Worm (Caenorhabditis elegans) whole organism, L4 larva: ENCODE results near the gene nspc-20.
A peak's percentile ranks its signal among the peaks of the same experiment; 100 is the strongest.

Experiments
- F10B5.3 ChIP-seq: sonication (generic microtip); optimal IDR thresholded peaks from 2 replicates; lab custom pipeline; 2016; ENCODE audit warnings: mild to moderate bottlenecking, missing genetic modification characterization, missing compliant biosample characterization
- F49E8.2 ChIP-seq: sonication (generic microtip); optimal IDR thresholded peaks from 2 replicates; lab custom pipeline; 2016; ENCODE audit warnings: missing compliant biosample characterization, mild to moderate bottlenecking, missing genetic modification characterization, borderline replicate concordance
- R02D3.7 ChIP-seq: fragments of 150-350 bp; sonication (generic microtip); optimal IDR thresholded peaks from 3 replicates; lab custom pipeline; 2014; ENCODE audit warnings: missing biosample characterization, missing genetic modification characterization
- Y105C5A.15 ChIP-seq: fragments of 200-800 bp; sonication (Bioruptor generic); IDR thresholded peaks from 2 replicates; pipeline ENCODE4 v1.3.6; 2022; ENCODE audit warnings: missing genetic modification characterization, missing compliant biosample characterization
- Y5F2A.4 ChIP-seq: fragments of 200-800 bp; sonication (Bioruptor generic); optimal IDR thresholded peaks from 2 replicates; lab custom pipeline; 2018; ENCODE audit warnings: mild to moderate bottlenecking, missing genetic modification characterization, missing compliant biosample characterization
- Y75B8A.6 ChIP-seq: fragments of 200-800 bp; sonication (Bioruptor generic); IDR thresholded peaks from 2 replicates; pipeline ENCODE4 v1.3.6; 2022; ENCODE audit warnings: missing genetic modification reagents, missing genetic modification characterization, missing compliant biosample characterization
- aha-1 ChIP-seq: fragments of 150-350 bp; peaks from one replicate; lab custom pipeline; 2014; ENCODE audit warnings: missing biosample characterization, missing genetic modification characterization
- aly-2 ChIP-seq: sonication (generic microtip); optimal IDR thresholded peaks from 2 replicates; lab custom pipeline; 2018; ENCODE audit warnings: missing biosample characterization, missing genetic modification characterization
- ceh-32 ChIP-seq: sonication (generic microtip); optimal IDR thresholded peaks from 2 replicates; lab custom pipeline; 2016; ENCODE audit warnings: mild to moderate bottlenecking, missing genetic modification characterization, missing compliant biosample characterization; ENCODE audit not compliant: poor library complexity
- ceh-62 ChIP-seq: sonication (generic microtip); optimal IDR thresholded peaks from 2 replicates; lab custom pipeline; 2017; ENCODE audit warnings: missing biosample characterization, missing genetic modification characterization
- daf-16 ChIP-seq, 3 experiments: sonication (generic microtip); optimal IDR thresholded peaks; 2 replicates each; lab custom pipeline; 2016 to 2017; ENCODE audit warnings: missing genetic modification characterization in 3 of 3, missing genetic modification reagents in 3 of 3, mild to moderate bottlenecking in 2 of 3, missing compliant biosample characterization in 2 of 3, missing biosample characterization in 1 of 3, moderate library complexity in 1 of 3
- dmd-6 ChIP-seq: fragments of 200-800 bp; sonication (Bioruptor generic); IDR thresholded peaks from 2 replicates; pipeline ENCODE4 v1.3.6; 2022; ENCODE audit warnings: missing genetic modification reagents, missing genetic modification characterization, missing compliant biosample characterization
- dmd-9 ChIP-seq: fragments of 200-800 bp; sonication (Bioruptor generic); IDR thresholded peaks from 2 replicates; pipeline ENCODE4 v1.3.6; 2022; ENCODE audit warnings: missing genetic modification reagents, missing genetic modification characterization, missing compliant biosample characterization
- dve-1 ChIP-seq: sonication (generic microtip); optimal IDR thresholded peaks from 2 replicates; lab custom pipeline; 2017; ENCODE audit warnings: antibody characterized with exemption, mild to moderate bottlenecking, missing genetic modification characterization, missing compliant biosample characterization; ENCODE audit not compliant: insufficient read depth
- egl-43 ChIP-seq: fragments of 200-800 bp; sonication (Bioruptor generic); IDR thresholded peaks from 2 replicates; pipeline ENCODE4 v1.3.6; 2022; ENCODE audit warnings: missing genetic modification reagents, missing genetic modification characterization, missing compliant biosample characterization
- fos-1 ChIP-seq: fragments of 150-350 bp; optimal IDR thresholded peaks from 2 replicates; lab custom pipeline; 2014; ENCODE audit warnings: missing biosample characterization, missing genetic modification characterization
- gei-8 ChIP-seq: fragments of 200-800 bp; sonication (Bioruptor generic); optimal IDR thresholded peaks from 2 replicates; lab custom pipeline; 2018; ENCODE audit warnings: mild to moderate bottlenecking, missing genetic modification characterization, missing compliant biosample characterization
- hif-1 ChIP-seq, 2 experiments: sonication (generic microtip); optimal IDR thresholded peaks; 2 replicates each; lab custom pipeline; 2016 to 2017; ENCODE audit warnings: missing compliant biosample characterization in 2 of 2, missing genetic modification characterization in 2 of 2, missing genetic modification reagents in 2 of 2, missing genotype in 2 of 2, mild to moderate bottlenecking in 1 of 2
- hlh-11 ChIP-seq: fragments of 200-800 bp; sonication (Bioruptor generic); optimal IDR thresholded peaks from 2 replicates; lab custom pipeline; 2018; ENCODE audit warnings: mild to moderate bottlenecking, missing genetic modification characterization, missing compliant biosample characterization
- hmg-1.1 ChIP-seq: fragments of 200-800 bp; sonication (Bioruptor generic); IDR thresholded peaks from 2 replicates; pipeline ENCODE4 v1.3.6; 2022; ENCODE audit warnings: missing genetic modification reagents, missing genetic modification characterization, missing compliant biosample characterization
- mdt-29 ChIP-seq: fragments of 200-800 bp; sonication (Bioruptor generic); IDR thresholded peaks from 2 replicates; pipeline ENCODE4 v1.3.6; 2022; ENCODE audit warnings: missing genetic modification reagents, missing genetic modification characterization, missing compliant biosample characterization
- mes-2 ChIP-seq: sonication (generic microtip); optimal IDR thresholded peaks from 2 replicates; lab custom pipeline; 2016; ENCODE audit warnings: missing genotype, mild to moderate bottlenecking, missing genetic modification characterization, missing compliant biosample characterization; ENCODE audit not compliant: poor library complexity, severe bottlenecking
- mxl-3 ChIP-seq: fragments of 200-800 bp; sonication (Bioruptor generic); optimal IDR thresholded peaks from 2 replicates; lab custom pipeline; 2018; ENCODE audit warnings: mild to moderate bottlenecking, missing genetic modification characterization, missing compliant biosample characterization
- nhr-102 ChIP-seq: sonication (generic microtip); optimal IDR thresholded peaks from 2 replicates; lab custom pipeline; 2016; ENCODE audit warnings: mild to moderate bottlenecking, missing genetic modification characterization, moderate library complexity, missing compliant biosample characterization
- nhr-11 ChIP-seq: fragments of 150-350 bp; optimal IDR thresholded peaks from 2 replicates; lab custom pipeline; 2014; ENCODE audit warnings: missing biosample characterization, missing genetic modification characterization
- nhr-111 ChIP-seq: fragments of 200-800 bp; sonication (Bioruptor generic); optimal IDR thresholded peaks from 2 replicates; lab custom pipeline; 2018; ENCODE audit warnings: mild to moderate bottlenecking, missing genetic modification characterization, missing compliant biosample characterization
- nhr-237 ChIP-seq: sonication (generic microtip); optimal IDR thresholded peaks from 2 replicates; lab custom pipeline; 2017; ENCODE audit warnings: missing biosample characterization, missing genetic modification characterization
- nhr-28 ChIP-seq: fragments of 150-350 bp; optimal IDR thresholded peaks from 2 replicates; lab custom pipeline; 2014; ENCODE audit warnings: missing biosample characterization, missing genetic modification characterization
- nhr-6 ChIP-seq: fragments of 150-350 bp; optimal IDR thresholded peaks from 2 replicates; lab custom pipeline; 2014; ENCODE audit warnings: missing biosample characterization, missing genetic modification characterization
- rbr-2 ChIP-seq: sonication (generic microtip); optimal IDR thresholded peaks from 2 replicates; lab custom pipeline; 2016; ENCODE audit warnings: missing genotype, missing genetic modification characterization, missing compliant biosample characterization
- sdz-12 ChIP-seq: fragments of 200-800 bp; sonication (Bioruptor generic); optimal IDR thresholded peaks from 2 replicates; lab custom pipeline; 2018; ENCODE audit warnings: mild to moderate bottlenecking, missing genetic modification characterization, missing compliant biosample characterization
- set-16 ChIP-seq: fragments of 200-800 bp; sonication (Bioruptor generic); IDR thresholded peaks from 2 replicates; pipeline ENCODE4 v1.3.6; 2022; ENCODE audit warnings: missing genetic modification reagents, missing genetic modification characterization, missing compliant biosample characterization
- tag-97 ChIP-seq: fragments of 200-800 bp; sonication (Bioruptor generic); IDR thresholded peaks from 2 replicates; pipeline ENCODE4 v1.3.6; 2022; ENCODE audit warnings: missing genetic modification characterization, missing compliant biosample characterization
- tra-1 ChIP-seq: fragments of 200-800 bp; sonication (Bioruptor generic); IDR thresholded peaks from 2 replicates; pipeline ENCODE4 v1.3.6; 2022; ENCODE audit warnings: missing genetic modification reagents, missing genetic modification characterization, missing compliant biosample characterization
- unc-39 ChIP-seq: sonication (generic microtip); optimal IDR thresholded peaks from 2 replicates; lab custom pipeline; 2017; ENCODE audit warnings: missing biosample characterization, missing genetic modification characterization
- unc-62 ChIP-seq, 3 experiments: fragments of 150-350 bp in 1 of 3; sonication (generic microtip); optimal IDR thresholded peaks in 2 of 3; peaks in 1 of 3; 1 replicate in 1 of 3; 2 replicates in 2 of 3; lab custom pipeline; 2014 to 2017; ENCODE audit warnings: missing biosample characterization in 3 of 3, missing genetic modification characterization in 3 of 3, missing genetic modification reagents in 3 of 3, missing genotype in 1 of 3
- zfp-3 ChIP-seq: fragments of 200-800 bp; sonication (Bioruptor generic); conservative IDR thresholded peaks from 2 replicates; pipeline ENCODE4 v1.3.6; 2022; ENCODE audit warnings: missing genetic modification reagents, missing genetic modification characterization, missing compliant biosample characterization
- ztf-7 ChIP-seq: fragments of 150-350 bp; optimal IDR thresholded peaks from 2 replicates; lab custom pipeline; 2014; ENCODE audit warnings: missing biosample characterization, missing genetic modification characterization

Gene nspc-20

ce11 chrX:14571277-14571676, 41.3 kb upstream of the nspc-20 start:
- TF ChIP-seq aha-1 (peak; percentile 70), Y5F2A.4 (no peak), ceh-62 (tag; lab: Kevin White, UChicago) (no peak), nhr-111 (GFP tag; lab: Kevin White, UChicago) (no peak), sdz-12 (no peak), dmd-9 (GFP tag; lab: Robert Waterston, UW) (no peak)

ce11 chrX:14568258-14568763, 38.3 kb upstream of the nspc-20 start:
- TF ChIP-seq hif-1 (tag; optimal IDR thresholded peaks at IDR 0.05; lab: Kevin White, UChicago), result peak in 1 of 2 experiments; percentile 76
- no peak for TF ChIP-seq tag-97 (GFP tag; lab: Robert Waterston, UW)
- peak; percentile 16 for TF ChIP-seq dve-1 (tag; lab: Kevin White, UChicago)
- peak; percentile 96 for TF ChIP-seq nhr-28 (tag; lab: Kevin White, UChicago)
- no peak for TF ChIP-seq daf-16 (GFP tag; optimal IDR thresholded peaks at IDR 0.05; lab: Kevin White, UChicago)
- peak; percentile 75 for TF ChIP-seq daf-16 (tag; optimal IDR thresholded peaks at IDR 0.05; lab: Kevin White, UChicago)
- no peak for TF ChIP-seq ztf-7 (tag; lab: Kevin White, UChicago)
- 0 out of 2 replicates have a peak, but pooled peaks have one; percentile 13 for TF ChIP-seq dmd-6 (GFP tag; lab: Robert Waterston, UW)

ce11 chrX:14566047-14566446, 36.0 kb upstream of the nspc-20 start:
- TF ChIP-seq dmd-9 (GFP tag; lab: Robert Waterston, UW) (0 out of 2 replicates have a peak, but pooled peaks have one; percentile 11), nhr-11 (tag; lab: Kevin White, UChicago) (peak; percentile 17), aha-1 (peak; percentile 73), dmd-6 (GFP tag; lab: Robert Waterston, UW) (peak; percentile 28; the same call in 1 of the 2 replicates), daf-16 (GFP tag; optimal IDR thresholded peaks at IDR 0.05; lab: Kevin White, UChicago) (peak in 1 of 2 experiments; percentile 9), daf-16 (tag; optimal IDR thresholded peaks at IDR 0.05; lab: Kevin White, UChicago) (no peak), hlh-11 (peak; percentile 50), nhr-28 (tag; lab: Kevin White, UChicago) (peak; percentile 14), mxl-3 (GFP tag; lab: Kevin White, UChicago) (no peak), nhr-102 (tag; lab: Kevin White, UChicago) (no peak), F10B5.3 (tag; lab: Kevin White, UChicago) (no peak), hmg-1.1 (GFP tag; lab: Robert Waterston, UW) (0 out of 2 replicates have a peak, but pooled peaks have one; percentile 22)

- TF ChIP-seq nhr-6 (tag; lab: Kevin White, UChicago) (no peak), mes-2 (tag; lab: Kevin White, UChicago) (peak; percentile 9), dve-1 (tag; lab: Kevin White, UChicago) (peak; percentile 14), unc-62 (GFP tag; optimal IDR thresholded peaks at IDR 0.05 in 1 of 2; lab: Kevin White, UChicago) (peak in 1 of 2 experiments; percentile 69), unc-62 (tag; optimal IDR thresholded peaks at IDR 0.05; lab: Kevin White, UChicago) (no peak), zfp-3 (GFP tag; lab: Robert Waterston, UW) (no peak), rbr-2 (tag; lab: Kevin White, UChicago) (no peak), dmd-6 (GFP tag; lab: Robert Waterston, UW) (peak; percentile 52), egl-43 (GFP tag; lab: Robert Waterston, UW) (0 out of 2 replicates have a peak, but pooled peaks have one; percentile 10)
These were observed 35.2 kb upstream of the nspc-20 start for ce11 chrX:14565245-14565644.

- TF ChIP-seq tra-1 (GFP tag; lab: Robert Waterston, UW) (0 out of 2 replicates have a peak, but pooled peaks have one; percentile 16), Y75B8A.6 (no peak), ceh-32 (tag; lab: Kevin White, UChicago) (no peak), hlh-11 (peak; percentile 4), egl-43 (GFP tag; lab: Robert Waterston, UW) (no peak), aha-1 (peak; percentile 82), hmg-1.1 (GFP tag; lab: Robert Waterston, UW) (no peak), gei-8 (no peak), nhr-28 (tag; lab: Kevin White, UChicago) (peak; percentile 51), Y105C5A.15 (no peak), nhr-237 (tag; lab: Kevin White, UChicago) (no peak), F49E8.2 (tag; lab: Kevin White, UChicago) (no peak), R02D3.7 (tag; lab: Kevin White, UChicago) (no peak), daf-16 (GFP tag; optimal IDR thresholded peaks at IDR 0.05; lab: Kevin White, UChicago) (peak in 1 of 2 experiments; percentile 18), daf-16 (tag; optimal IDR thresholded peaks at IDR 0.05; lab: Kevin White, UChicago) (peak; percentile 4), fos-1 (tag; lab: Kevin White, UChicago) (no peak), aly-2 (tag; lab: Kevin White, UChicago) (no peak), unc-39 (tag; lab: Kevin White, UChicago) (no peak), unc-62 (GFP tag; optimal IDR thresholded peaks at IDR 0.05 in 1 of 2; lab: Kevin White, UChicago) (peak in 1 of 2 experiments; percentile 90), unc-62 (tag; optimal IDR thresholded peaks at IDR 0.05; lab: Kevin White, UChicago) (no peak), dmd-6 (GFP tag; lab: Robert Waterston, UW) (peak; percentile 36), mdt-29 (GFP tag; lab: Robert Waterston, UW) (no peak), set-16 (GFP tag; lab: Robert Waterston, UW) (no peak)
These were observed 33.8 kb upstream of the nspc-20 start for ce11 chrX:14563818-14564217.
